Fruit fly (Drosophila melanogaster): ENCODE data around the gene Kots.

Gene Kots

DNA sequence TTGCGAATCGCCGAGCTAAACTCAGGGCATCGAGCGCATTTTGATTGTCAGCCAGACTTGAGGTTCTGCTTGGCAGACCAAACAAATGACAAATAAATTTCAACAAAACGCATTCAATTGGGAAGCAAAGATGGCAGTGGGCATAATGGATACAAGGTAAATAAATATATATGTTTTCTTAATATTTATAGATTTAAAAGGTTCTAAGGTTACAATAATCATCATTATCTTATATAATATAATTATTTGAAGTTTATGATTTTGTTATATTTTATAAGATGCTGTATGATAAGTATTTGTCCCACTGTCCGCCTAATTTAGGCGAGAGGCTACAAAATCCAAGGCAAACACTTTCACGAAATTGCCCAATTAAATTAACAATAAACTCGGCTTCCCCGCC, 45.9 kb downstream of the Kots start (continued):
- TF ChIP-seq Sox102F (GFP tag; optimal IDR thresholded peaks at IDR 0.05) (no peak), OdsH (GFP tag; optimal IDR thresholded peaks at IDR 0.05) (peak; percentile 25), Sox15 (GFP tag; optimal IDR thresholded peaks at IDR 0.05) (no peak), net (GFP tag; optimal IDR thresholded peaks at IDR 0.05) (no peak), CG34406 (GFP tag; optimal IDR thresholded peaks at IDR 0.05) (no peak), CG8319 (GFP tag; optimal IDR thresholded peaks at IDR 0.05) (no peak), Smox (GFP tag; optimal IDR thresholded peaks at IDR 0.05) (no peak), CG3032 (tag; optimal IDR thresholded peaks at IDR 0.05) (peak; percentile 25), CG4318 (GFP tag; optimal IDR thresholded peaks at IDR 0.05) (no peak), CG6276 (GFP tag; optimal IDR thresholded peaks at IDR 0.05) (no peak), spab (GFP tag; optimal IDR thresholded peaks at IDR 0.05) (peak; percentile 9), CG6792 (GFP tag; optimal IDR thresholded peaks at IDR 0.05) (no peak), CG1621 (tag; optimal IDR thresholded peaks at IDR 0.05) (no peak), Hr38 (GFP tag; optimal IDR thresholded peaks at IDR 0.05) (no peak), Hr4 (GFP tag; optimal IDR thresholded peaks at IDR 0.05) (no peak), Ets21C (GFP tag; optimal IDR thresholded peaks at IDR 0.05) (no peak), esn (GFP tag; optimal IDR thresholded peaks at IDR 0.05) (no peak), Met (GFP tag; optimal IDR thresholded peaks at IDR 0.05) (no peak), Sox14 (GFP tag; optimal IDR thresholded peaks at IDR 0.05) (no peak), fkh (GFP tag; optimal IDR thresholded peaks at IDR 0.05) (no peak), cyc (GFP tag; optimal IDR thresholded peaks at IDR 0.05) (no peak), Eip93F (GFP tag; optimal IDR thresholded peaks at IDR 0.05) (no peak), CG11902 (GFP tag; optimal IDR thresholded peaks at IDR 0.05) (no peak), fd85E (GFP tag; optimal IDR thresholded peaks at IDR 0.05) (no peak), Eip75B (GFP tag; optimal IDR thresholded peaks at IDR 0.05) (no peak), fd59A (GFP tag; optimal IDR thresholded peaks at IDR 0.05) (no peak), achi (GFP tag; optimal IDR thresholded peaks at IDR 0.05) (no peak), pdm3 (GFP tag; optimal IDR thresholded peaks at IDR 0.05) (no peak)

DNA sequence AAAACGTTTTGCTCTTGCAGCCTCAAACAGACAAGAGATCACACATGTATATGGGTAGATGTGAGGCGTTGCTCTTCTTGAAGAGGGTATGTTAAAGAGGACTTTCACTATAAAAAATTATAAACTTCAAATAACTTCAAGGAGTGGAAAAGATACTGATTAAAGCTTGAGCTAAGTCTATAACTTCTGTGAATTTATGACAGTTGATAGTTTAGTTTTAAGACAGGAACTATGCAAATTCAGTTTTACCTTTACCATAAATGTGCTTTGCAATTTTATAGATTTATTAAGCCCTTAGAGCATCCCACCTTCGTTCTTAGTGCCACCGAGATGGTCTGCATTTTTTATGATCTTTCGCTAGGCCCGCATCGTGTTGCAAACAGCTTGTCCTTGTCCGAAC, 47.4 kb downstream of the Kots start:
- TF ChIP-seq pdm3 (GFP tag; optimal IDR thresholded peaks at IDR 0.05): peak; percentile 46
- TF ChIP-seq CG3032 (tag; optimal IDR thresholded peaks at IDR 0.05): peak; percentile 71
- TF ChIP-seq Sox15 (GFP tag; optimal IDR thresholded peaks at IDR 0.05): no peak
- TF ChIP-seq CG31627 (GFP tag; optimal IDR thresholded peaks at IDR 0.05): peak; percentile 8
- TF ChIP-seq CG15336 (GFP tag; IDR thresholded peaks at IDR 0.05): no peak
- 0 out of 3 replicates have a peak, but pooled peaks have one; percentile 30 for TF ChIP-seq CG6163 (GFP tag; IDR thresholded peaks at IDR 0.05)
- TF ChIP-seq CG16779 (tag; optimal IDR thresholded peaks at IDR 0.05): no peak
- TF ChIP-seq fkh (GFP tag; optimal IDR thresholded peaks at IDR 0.05): no peak
- peak; percentile 60 for TF ChIP-seq CG10669 (GFP tag; optimal IDR thresholded peaks at IDR 0.05)
- TF ChIP-seq CG1621 (tag; optimal IDR thresholded peaks at IDR 0.05): peak; percentile 38
- peak; percentile 43 for TF ChIP-seq CG6792 (GFP tag; optimal IDR thresholded peaks at IDR 0.05)
- peak; percentile 48 for TF ChIP-seq svp (GFP tag)
- peak; percentile 4 for TF ChIP-seq CG11902 (GFP tag; optimal IDR thresholded peaks at IDR 0.05)
- TF ChIP-seq CG11762 (GFP tag; optimal IDR thresholded peaks at IDR 0.05; ENCODE audit: insufficient read depth): no peak
- peak; percentile 63 for TF ChIP-seq CG6808 (GFP tag; optimal IDR thresholded peaks at IDR 0.05)
- no peak for TF ChIP-seq CG32006 (GFP tag; optimal IDR thresholded peaks at IDR 0.05)
- TF ChIP-seq topi (GFP tag; optimal IDR thresholded peaks at IDR 0.05): peak; percentile 21
- no peak for TF ChIP-seq Gug (GFP tag; IDR thresholded peaks at IDR 0.05)
- peak; percentile 7 for TF ChIP-seq Met (GFP tag; optimal IDR thresholded peaks at IDR 0.05)
- peak; percentile 57 for TF ChIP-seq Sox14 (GFP tag; optimal IDR thresholded peaks at IDR 0.05)
- TF ChIP-seq Smox (GFP tag; optimal IDR thresholded peaks at IDR 0.05): peak; percentile 2
- peak; percentile 28 for TF ChIP-seq CG10631 (GFP tag; optimal IDR thresholded peaks at IDR 0.05)
- TF ChIP-seq ss (GFP tag; optimal IDR thresholded peaks at IDR 0.05): peak; percentile 50 to 52
- TF ChIP-seq CG3919 (GFP tag; optimal IDR thresholded peaks at IDR 0.05): peak; percentile 25
- peak; percentile 28 for TF ChIP-seq OdsH (GFP tag; optimal IDR thresholded peaks at IDR 0.05)
- peak; percentile 38 for TF ChIP-seq acj6 (GFP tag; optimal IDR thresholded peaks at IDR 0.05)
- no peak for TF ChIP-seq Sox102F (GFP tag; optimal IDR thresholded peaks at IDR 0.05)
- TF ChIP-seq Eip78C (GFP tag): peak; percentile 82
- TF ChIP-seq Ets21C (GFP tag; optimal IDR thresholded peaks at IDR 0.05): no peak
- no peak for TF ChIP-seq CG11294 (GFP tag; IDR thresholded peaks at IDR 0.05)
- no peak for TF ChIP-seq vri (GFP tag; optimal IDR thresholded peaks at IDR 0.05)
- TF ChIP-seq esn (GFP tag; optimal IDR thresholded peaks at IDR 0.05): peak; percentile 13
- TF ChIP-seq CG8119 (GFP tag; IDR thresholded peaks at IDR 0.05): no peak
- no peak for TF ChIP-seq dac (GFP tag; optimal IDR thresholded peaks at IDR 0.05)
- TF ChIP-seq Eip93F (GFP tag; optimal IDR thresholded peaks at IDR 0.05): no peak
- TF ChIP-seq CG6854 (GFP tag; optimal IDR thresholded peaks at IDR 0.05): no peak
- peak; percentile 5 for TF ChIP-seq CG34406 (GFP tag; optimal IDR thresholded peaks at IDR 0.05)

Data from whole organism, prepupa.